Worm (Caenorhabditis elegans): Measurements from ENCODE around the gene phat-8.

Gene phat-8

ce11 chrII:12516313-12516712 lies 44.7 kb downstream of the phat-8 start, which contains the start of gene srh-61:
srh-61 (minus strand) TSS chrII:12516413.
- TF ChIP-seq nhr-84 (tag; optimal IDR thresholded peaks at IDR 0.05) (no peak), mab-9 (GFP tag; IDR thresholded peaks at IDR 0.05) (no peak), xbp-1 (tag; optimal IDR thresholded peaks at IDR 0.05) (no peak), egl-27 (tag; optimal IDR thresholded peaks at IDR 0.05) (no peak), sup-37 (GFP tag; optimal IDR thresholded peaks at IDR 0.05) (no peak), unc-62 (GFP tag; optimal IDR thresholded peaks at IDR 0.05) (no peak), ceh-82 (tag; optimal IDR thresholded peaks at IDR 0.05) (no peak), fkh-10 (GFP tag; optimal IDR thresholded peaks at IDR 0.05) (no peak), swsn-7 (tag; optimal IDR thresholded peaks at IDR 0.05) (no peak), ces-1 (GFP tag; optimal IDR thresholded peaks at IDR 0.05) (no peak), rnt-1 (tag; optimal IDR thresholded peaks at IDR 0.05) (no peak), nhr-85 (tag) (no peak), Y116A8C.19 (tag; optimal IDR thresholded peaks at IDR 0.05; ENCODE audit: borderline replicate concordance) (no peak), C04F5.9 (tag; optimal IDR thresholded peaks at IDR 0.05) (no peak), fkh-4 (tag; optimal IDR thresholded peaks at IDR 0.05; ENCODE audit: borderline replicate concordance) (no peak)

- TF ChIP-seq nhr-76 (tag; optimal IDR thresholded peaks at IDR 0.05) = no peak
- no peak for TF ChIP-seq unc-98 (GFP tag; IDR thresholded peaks at IDR 0.05)
- TF ChIP-seq rnt-1 (tag; optimal IDR thresholded peaks at IDR 0.05) = no peak
- TF ChIP-seq elt-3 (tag; optimal IDR thresholded peaks at IDR 0.05) = no peak
- TF ChIP-seq tlp-1 (tag; optimal IDR thresholded peaks at IDR 0.05) = no peak
- TF ChIP-seq efl-3 (GFP tag; optimal IDR thresholded peaks at IDR 0.05) = no peak
- TF ChIP-seq ceh-90 (tag; optimal IDR thresholded peaks at IDR 0.05) = no peak
- TF ChIP-seq ets-5 (GFP tag; IDR thresholded peaks at IDR 0.05) = no peak
- TF ChIP-seq unc-86 (tag; optimal IDR thresholded peaks at IDR 0.05) = no peak
- TF ChIP-seq dpl-1 (GFP tag; optimal IDR thresholded peaks at IDR 0.05) = no peak
- no peak for TF ChIP-seq hlh-17 (GFP tag; optimal IDR thresholded peaks at IDR 0.05; ENCODE audit: borderline replicate concordance)
- TF ChIP-seq irx-1 (tag; optimal IDR thresholded peaks at IDR 0.05) = no peak
- no peak for TF ChIP-seq efl-1 (optimal IDR thresholded peaks at IDR 0.05)
- TF ChIP-seq efl-1 (GFP tag; optimal IDR thresholded peaks at IDR 0.05 in 1 of 2) = no peak
- no peak for TF ChIP-seq nhr-90 (tag; optimal IDR thresholded peaks at IDR 0.05; ENCODE audit: poor library complexity)
These were observed 46.4 kb downstream of the phat-8 start for ce11 chrII:12518008-12518407.

ce11 chrII:12518809-12519344 lies 47.3 kb downstream of the phat-8 start, which contains the start of gene srh-70:
srh-70 (minus strand) TSS chrII:12518859.
- no peak for TF ChIP-seq nhr-237 (tag; optimal IDR thresholded peaks at IDR 0.05)

- TF ChIP-seq ceh-88 (GFP tag; IDR thresholded peaks at IDR 0.05) = no peak
- no peak for TF ChIP-seq nhr-20 (tag; optimal IDR thresholded peaks at IDR 0.05)
- TF ChIP-seq elt-2 (tag; optimal IDR thresholded peaks at IDR 0.05) = no peak
- no peak for TF ChIP-seq ztf-11 (tag; optimal IDR thresholded peaks at IDR 0.05)
- TF ChIP-seq hlh-17 (GFP tag; optimal IDR thresholded peaks at IDR 0.05; ENCODE audit: borderline replicate concordance) = no peak
- no peak for TF ChIP-seq dpl-1 (GFP tag; optimal IDR thresholded peaks at IDR 0.05)
- TF ChIP-seq nhr-71 (tag; optimal IDR thresholded peaks at IDR 0.05) = no peak
- TF ChIP-seq nhr-12 (tag; optimal IDR thresholded peaks at IDR 0.05) = no peak
- no peak for TF ChIP-seq unc-62 (GFP tag; optimal IDR thresholded peaks at IDR 0.05)
- no peak for TF ChIP-seq nhr-77 (tag; optimal IDR thresholded peaks at IDR 0.05)
- no peak for TF ChIP-seq skn-1 (tag; optimal IDR thresholded peaks at IDR 0.05)
- TF ChIP-seq nhr-85 (tag) = no peak
- no peak for TF ChIP-seq fkh-10 (GFP tag; optimal IDR thresholded peaks at IDR 0.05)
- TF ChIP-seq dsc-1 (tag; optimal IDR thresholded peaks at IDR 0.05) = no peak
- no peak for TF ChIP-seq lin-13 (GFP tag; optimal IDR thresholded peaks at IDR 0.05)
- TF ChIP-seq fkh-8 (tag; optimal IDR thresholded peaks at IDR 0.05) = no peak
- no peak for TF ChIP-seq alr-1 (tag; optimal IDR thresholded peaks at IDR 0.05; ENCODE audit: borderline replicate concordance)
- no peak for TF ChIP-seq hlh-4 (tag; optimal IDR thresholded peaks at IDR 0.05)
These were observed 48.0 kb downstream of the phat-8 start, which contains the start of gene ceh-99 for ce11 chrII:12519616-12520015. ceh-99 (plus strand) TSS chrII:12519981.
